Fruit fly (Drosophila melanogaster) Kc167 (cell line): ENCODE results near the gene Cpr65Au.

Experiments used
- h ChIP-seq: fragments of >200 bp; optimal IDR thresholded peaks from 3 replicates; lab custom pipeline; 2018; ENCODE audit warnings: missing external identifiers
- psq ChIP-seq: fragments of >200 bp; optimal IDR thresholded peaks from 2 replicates; lab custom pipeline; 2017; ENCODE audit warnings: missing external identifiers

DNA sequence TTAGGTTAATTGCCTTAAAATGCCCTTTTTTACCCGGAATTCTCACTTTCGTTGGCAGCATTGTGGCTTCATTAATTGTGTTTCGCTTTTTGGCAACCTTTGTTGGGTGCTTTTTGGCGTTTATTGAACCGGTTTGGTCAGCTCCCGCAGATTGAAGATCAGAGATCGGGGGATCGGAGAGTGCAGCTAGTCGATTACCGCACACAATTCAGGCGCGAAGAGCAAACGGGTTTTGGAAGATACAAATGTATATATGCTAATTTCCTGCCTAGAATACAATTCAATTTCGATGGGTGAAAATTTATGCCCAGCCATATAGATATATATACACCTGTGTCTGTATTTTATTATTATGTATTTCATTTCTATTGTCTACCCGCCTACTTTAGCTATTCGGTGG is 9.6 kb upstream of the Cpr65Au start:
- TF ChIP-seq h, result no peak
- TF ChIP-seq psq, result no peak
